Fruit fly (Drosophila melanogaster): ENCODE data around the gene REPTOR-BP.

REPTOR-BP gene

DNA sequence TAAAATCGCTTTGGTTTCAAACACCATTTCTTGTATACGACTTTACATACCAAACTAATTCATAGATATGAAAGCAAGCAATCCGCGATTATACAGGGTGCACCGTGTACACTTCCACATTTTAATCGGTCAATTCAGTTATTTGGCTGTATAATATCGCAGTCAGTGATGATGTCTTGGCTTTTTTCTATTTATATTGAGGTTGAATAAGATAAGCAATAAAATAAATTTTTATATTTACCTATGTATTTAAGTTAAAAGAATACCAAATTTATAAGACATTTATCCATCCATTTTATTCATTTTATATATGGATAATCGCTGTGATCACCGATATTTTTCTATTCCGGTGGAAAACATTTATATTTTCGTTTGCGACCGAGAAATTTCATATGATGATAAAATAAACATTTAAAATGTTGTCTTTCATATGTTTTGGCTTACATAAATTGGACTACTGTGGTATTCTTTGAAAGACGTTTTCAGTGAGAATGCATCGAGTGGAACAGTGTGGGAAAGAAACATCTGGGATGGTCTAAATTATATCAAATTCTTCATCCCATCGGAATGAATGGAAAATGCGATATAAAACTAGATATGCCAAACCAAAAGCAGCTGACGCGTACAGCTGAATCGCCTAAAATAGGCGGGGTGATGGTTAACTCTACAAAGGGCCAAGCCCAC, 37.1 kb upstream of the REPTOR-BP start, which contains the start of gene CG5708:
Gene CG5708, minus strand, starts transcription at position 85 of the 684 bp plus-strand sequence.
- no peak for TF ChIP-seq CG32121 (GFP tag; IDR thresholded peaks at IDR 0.05)
- TF ChIP-seq CG15710 (tag; optimal IDR thresholded peaks at IDR 0.05) = peak; percentile 11
- no peak for TF ChIP-seq CG8301 (tag; optimal IDR thresholded peaks at IDR 0.05)
- TF ChIP-seq CG17806 (tag; optimal IDR thresholded peaks at IDR 0.05) = no peak
- no peak for TF ChIP-seq CG10348 (GFP tag; IDR thresholded peaks at IDR 0.05)
- no peak; the same call in 2 of the 3 replicates for TF ChIP-seq CG4496 (GFP tag; IDR thresholded peaks at IDR 0.05)

DNA sequence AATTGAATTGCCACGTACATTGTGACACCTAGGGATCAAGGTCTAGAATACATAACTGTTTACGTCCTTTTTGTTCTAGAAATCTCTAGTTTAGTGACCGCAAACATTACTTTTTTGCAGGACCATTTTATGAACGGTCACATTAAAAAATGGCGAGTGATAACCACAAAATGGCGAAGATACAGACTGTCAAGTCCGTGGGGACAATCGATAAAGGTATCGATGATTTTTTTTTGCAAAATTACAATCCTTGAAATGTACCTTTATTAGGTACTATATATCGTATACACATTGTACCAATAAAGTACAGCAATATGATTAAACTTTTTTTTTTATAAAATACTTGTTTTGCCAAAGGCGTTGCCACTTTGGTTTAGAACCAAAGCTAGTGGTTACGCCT, 33.5 kb upstream of the REPTOR-BP start:
- no peak for TF ChIP-seq Pif1B (GFP tag; optimal IDR thresholded peaks at IDR 0.05)
- TF ChIP-seq CG15710 (tag; optimal IDR thresholded peaks at IDR 0.05) = no peak
- TF ChIP-seq rn (GFP tag; IDR thresholded peaks at IDR 0.05) = no peak
- TF ChIP-seq Ets98B (GFP tag; IDR thresholded peaks at IDR 0.05) = no peak
- no peak for TF ChIP-seq CG34367 (tag; optimal IDR thresholded peaks at IDR 0.05)
- no peak for TF ChIP-seq Snoo (tag; optimal IDR thresholded peaks at IDR 0.05)

DNA sequence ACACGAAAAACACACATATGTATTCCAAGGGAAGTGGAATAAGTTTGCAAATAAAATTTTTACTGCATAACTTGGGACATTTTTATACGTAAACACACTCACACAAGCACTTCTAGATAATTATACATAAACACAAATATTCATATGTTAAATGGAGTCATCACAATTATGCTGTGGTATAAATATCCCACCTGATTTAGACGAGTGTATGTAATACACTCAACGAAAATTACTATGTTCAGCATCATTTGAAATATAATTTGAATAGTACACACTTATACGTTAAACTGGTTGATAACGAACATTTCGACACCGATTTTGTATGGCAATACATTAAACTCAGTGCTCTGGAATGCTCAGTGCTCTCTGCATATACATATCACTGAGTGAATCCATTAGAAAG, 32.8 kb upstream of the REPTOR-BP start:
- TF ChIP-seq Ets98B (GFP tag; IDR thresholded peaks at IDR 0.05) = no peak
- TF ChIP-seq CG14655 (GFP tag; optimal IDR thresholded peaks at IDR 0.05) = no peak
- TF ChIP-seq fd96Ca (GFP tag; IDR thresholded peaks at IDR 0.05) = no peak
- no peak for TF ChIP-seq D1 (tag; optimal IDR thresholded peaks at IDR 0.05)
- peak; percentile 53 for TF ChIP-seq CG17806 (tag; optimal IDR thresholded peaks at IDR 0.05)
- TF ChIP-seq CG8301 (tag; optimal IDR thresholded peaks at IDR 0.05) = peak; percentile 61
- TF ChIP-seq gl (tag; optimal IDR thresholded peaks at IDR 0.05) = no peak
- TF ChIP-seq rn (GFP tag; IDR thresholded peaks at IDR 0.05) = no peak
- TF ChIP-seq CG13204 (GFP tag; optimal IDR thresholded peaks at IDR 0.05) = no peak
- TF ChIP-seq CG8159 (tag; optimal IDR thresholded peaks at IDR 0.05) = peak; percentile 38
- no peak for TF ChIP-seq EcR (GFP tag; optimal IDR thresholded peaks at IDR 0.05)
- peak; percentile 65; the same call in 2 of the 3 replicates for TF ChIP-seq CG4496 (GFP tag; IDR thresholded peaks at IDR 0.05)
- peak; percentile 10 for TF ChIP-seq CG15710 (tag; optimal IDR thresholded peaks at IDR 0.05)
- TF ChIP-seq Snoo (tag; optimal IDR thresholded peaks at IDR 0.05) = no peak
- TF ChIP-seq Pif1A (GFP tag; optimal IDR thresholded peaks at IDR 0.05) = peak; percentile 79
- TF ChIP-seq Pif1B (GFP tag; optimal IDR thresholded peaks at IDR 0.05) = peak; percentile 62
- TF ChIP-seq CG12605 (GFP tag; IDR thresholded peaks at IDR 0.05) = no peak
- no peak for TF ChIP-seq CG34367 (tag; optimal IDR thresholded peaks at IDR 0.05)
- TF ChIP-seq CG10348 (GFP tag; IDR thresholded peaks at IDR 0.05) = no peak
- TF ChIP-seq CG9948 (tag; optimal IDR thresholded peaks at IDR 0.05) = peak; percentile 30
- peak; percentile 54; the same call in 1 of the 2 replicates for TF ChIP-seq CG32121 (GFP tag; IDR thresholded peaks at IDR 0.05)

DNA sequence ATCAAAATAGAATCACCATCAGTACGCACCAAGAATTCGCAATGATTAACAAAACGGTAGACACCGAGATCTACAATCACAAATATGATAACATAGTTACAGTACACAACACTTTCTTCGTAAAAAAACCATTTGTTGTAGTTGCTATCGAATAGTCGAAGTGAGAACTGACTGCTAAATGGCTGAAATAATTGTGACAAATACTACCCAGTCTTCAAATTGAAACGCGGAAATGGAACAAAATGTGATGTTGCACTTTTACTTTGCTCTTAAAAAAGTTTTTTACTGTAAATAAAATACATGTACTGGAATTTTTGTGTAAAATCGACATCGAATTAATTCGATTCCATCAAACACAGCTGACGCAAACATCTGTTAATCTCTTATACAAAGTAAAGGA, 32.4 kb upstream of the REPTOR-BP start, which contains the start of gene ova:
Gene ova, minus strand, starts transcription at position 183 of the 400 bp plus-strand sequence.
- TF ChIP-seq Snoo (tag; optimal IDR thresholded peaks at IDR 0.05) = no peak

DNA sequence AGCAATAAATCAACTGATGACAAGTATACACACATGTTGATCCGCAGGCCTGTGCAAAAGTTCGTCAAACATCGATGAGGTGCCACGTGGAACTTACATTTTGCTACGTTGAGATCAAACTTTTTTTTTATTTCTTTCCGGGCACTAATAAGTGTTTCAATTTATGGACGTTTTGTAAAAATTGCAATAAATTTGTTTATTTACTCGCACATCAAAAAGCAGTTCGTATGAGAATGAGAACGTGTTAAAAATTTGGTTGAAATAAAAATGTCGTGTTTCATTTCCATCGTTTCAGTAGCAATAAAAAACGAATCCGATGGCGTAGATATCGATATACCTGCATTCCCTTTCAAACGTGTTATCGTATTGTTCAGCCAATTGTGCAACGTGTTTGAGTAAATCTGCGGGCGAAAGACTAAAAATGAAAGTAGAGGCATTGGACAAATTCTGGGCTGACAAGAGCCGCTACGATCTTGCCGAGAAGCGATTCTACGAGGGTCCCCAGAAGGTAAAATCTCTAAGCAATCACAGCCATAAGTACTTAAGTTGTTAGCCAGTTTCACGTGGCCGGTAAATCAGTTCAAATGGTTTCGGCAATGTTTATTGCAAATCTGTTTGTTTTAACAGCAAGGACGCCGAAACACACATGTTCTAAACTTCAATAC, 31.6 kb upstream of the REPTOR-BP start, which contains the start of gene eEF1delta:
Gene eEF1delta, plus strand, starts transcription at position 356 of the 665 bp plus-strand sequence.
- TF ChIP-seq CG34367 (tag; optimal IDR thresholded peaks at IDR 0.05) (no peak), Pif1A (GFP tag; optimal IDR thresholded peaks at IDR 0.05) (no peak), CG14655 (GFP tag; optimal IDR thresholded peaks at IDR 0.05) (no peak), CG13204 (GFP tag; optimal IDR thresholded peaks at IDR 0.05) (no peak), Snoo (tag; optimal IDR thresholded peaks at IDR 0.05) (no peak)

DNA sequence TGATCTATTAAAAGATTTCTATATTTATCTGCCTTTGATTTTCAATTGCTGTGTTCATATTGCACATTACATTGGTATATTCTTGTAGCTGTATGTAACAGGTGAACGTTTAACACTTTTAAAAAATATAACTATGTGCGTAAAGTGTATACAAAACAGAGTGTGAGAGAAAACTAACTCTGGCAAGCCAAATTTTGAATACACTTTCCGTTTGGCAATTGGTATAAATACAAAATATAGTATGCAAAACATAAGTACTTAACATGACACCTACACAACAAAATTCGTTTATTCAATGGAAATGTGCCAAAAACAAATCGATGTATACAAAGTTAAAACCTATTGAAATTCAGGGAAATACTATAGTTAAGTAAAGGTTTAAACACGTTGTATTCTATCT, 31.1 kb upstream of the REPTOR-BP start:
- no peak for TF ChIP-seq CG12605 (GFP tag; IDR thresholded peaks at IDR 0.05)
- no peak for TF ChIP-seq CG8159 (tag; optimal IDR thresholded peaks at IDR 0.05)
- TF ChIP-seq CG17806 (tag; optimal IDR thresholded peaks at IDR 0.05) = no peak
- TF ChIP-seq CG4496 (GFP tag; IDR thresholded peaks at IDR 0.05) = no peak

DNA sequence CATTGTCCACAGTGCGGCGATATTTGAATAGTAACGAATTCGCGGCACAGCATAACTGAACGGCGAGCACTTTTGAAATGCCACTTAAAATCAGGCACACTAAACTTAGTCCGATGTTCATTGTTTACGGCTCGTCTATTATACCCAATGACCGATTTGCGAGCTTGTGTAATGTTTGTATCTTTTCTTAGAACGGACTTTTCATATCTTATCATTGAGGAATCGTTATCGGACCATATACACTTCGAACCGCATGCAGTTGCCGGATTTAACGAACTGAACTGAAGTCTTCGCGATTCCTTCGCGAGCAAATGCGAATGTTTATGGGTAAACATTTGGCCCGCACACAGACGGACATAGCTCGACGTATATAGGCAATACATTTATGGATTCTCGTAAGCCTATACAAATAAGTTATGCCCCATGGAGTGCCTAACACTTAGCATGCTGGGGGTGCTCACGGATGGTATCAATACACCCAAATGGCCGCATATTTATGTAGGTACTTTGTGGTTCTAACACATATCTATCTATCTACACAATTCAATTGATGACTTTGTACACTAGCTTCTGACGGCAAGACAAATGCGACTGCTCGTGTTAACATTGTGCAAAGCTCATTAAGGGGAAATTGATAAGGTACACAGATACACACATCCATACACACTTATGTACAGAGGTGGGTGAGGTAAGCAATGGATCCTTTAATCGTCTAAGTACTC, 26.0 kb upstream of the REPTOR-BP start, which contains the start of gene mthl15:
Gene mthl15, minus strand, starts transcription at position 593 of the 722 bp plus-strand sequence.
- TF ChIP-seq Ets98B (GFP tag; IDR thresholded peaks at IDR 0.05) = no peak
- TF ChIP-seq CG34367 (tag; optimal IDR thresholded peaks at IDR 0.05) = no peak
- no peak for TF ChIP-seq CG13204 (GFP tag; optimal IDR thresholded peaks at IDR 0.05)
- no peak for TF ChIP-seq Snoo (tag; optimal IDR thresholded peaks at IDR 0.05)
- TF ChIP-seq CG9948 (tag; optimal IDR thresholded peaks at IDR 0.05) = no peak
- no peak for TF ChIP-seq CG14655 (GFP tag; optimal IDR thresholded peaks at IDR 0.05)
- no peak for TF ChIP-seq CG8301 (tag; optimal IDR thresholded peaks at IDR 0.05)
